Worm (Caenorhabditis elegans) whole organism, mixed stage, embryonic: ENCODE data around the gene col-149.

ENCODE experiments used
- drap-1 ChIP-seq: fragments of 200-800 bp; sonication (Bioruptor generic); optimal IDR thresholded peaks from 3 replicates; lab custom pipeline; 2018; ENCODE audit warnings: mild to moderate bottlenecking, missing genetic modification characterization, missing compliant biosample characterization
- lin-13 ChIP-seq: fragments of 150-350 bp; optimal IDR thresholded peaks from 2 replicates; lab custom pipeline; 2014; ENCODE audit warnings: missing biosample characterization, missing genetic modification characterization
- nhr-2 ChIP-seq: fragments of 150-350 bp; optimal IDR thresholded peaks from 2 replicates; lab custom pipeline; 2014; ENCODE audit warnings: missing biosample characterization, missing genetic modification characterization
- unc-120 ChIP-seq: sonication (generic microtip); optimal IDR thresholded peaks from 2 replicates; lab custom pipeline; 2017; ENCODE audit warnings: missing genetic modification characterization, missing compliant biosample characterization; ENCODE audit not compliant: poor library complexity, severe bottlenecking

DNA sequence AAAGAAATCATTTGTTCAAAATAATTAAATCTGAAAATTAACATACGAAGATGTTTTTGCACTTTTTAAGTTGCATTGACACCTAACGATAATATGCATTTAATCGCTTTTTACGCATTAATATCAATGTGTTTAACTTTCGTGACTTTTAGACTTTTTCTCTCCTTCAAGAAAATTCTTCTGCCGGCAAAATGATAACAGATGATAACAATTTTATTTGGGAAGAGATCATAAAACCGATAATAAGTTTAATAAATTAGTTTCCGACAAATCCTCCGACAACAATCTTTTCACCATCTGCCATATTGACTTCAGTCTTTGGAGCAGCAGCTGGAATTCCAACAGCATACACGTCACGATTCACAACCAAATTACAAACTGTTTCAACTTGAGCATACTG, 12.6 kb downstream of the col-149 start:
- no peak for TF ChIP-seq unc-120 (tag; lab: Kevin White, UChicago)
- no peak for TF ChIP-seq drap-1
- TF ChIP-seq lin-13, result no peak
- TF ChIP-seq nhr-2 (tag; lab: Kevin White, UChicago), result no peak
